Fruit fly (Drosophila melanogaster): ENCODE data around the gene AdoR.

Gene AdoR

DNA sequence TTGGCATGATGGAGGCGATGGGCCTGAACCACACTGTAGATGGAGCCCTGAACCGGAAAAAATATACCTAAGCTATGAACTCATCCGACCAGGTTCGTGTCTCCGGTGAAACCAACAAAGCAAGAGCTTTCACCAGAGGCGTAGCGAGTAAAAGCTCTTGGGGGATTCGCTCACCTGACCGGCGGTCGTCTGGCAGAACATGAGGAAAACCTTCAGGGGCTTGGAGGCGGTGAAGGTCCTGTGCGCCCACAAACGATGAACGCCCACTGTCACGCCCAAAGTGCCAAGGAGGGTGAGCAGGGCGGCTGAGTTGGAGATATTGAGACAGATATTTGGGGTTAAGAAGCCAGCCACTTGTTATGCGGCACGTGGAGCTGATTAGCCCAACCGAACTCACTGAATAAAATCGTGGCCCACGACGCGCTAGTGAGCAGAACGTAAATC lies 46.2 kb upstream of the AdoR start (continued):
- TF ChIP-seq CG7839 (tag; optimal IDR thresholded peaks at IDR 0.05) (peak; percentile 35), Fer1 (GFP tag; optimal IDR thresholded peaks at IDR 0.05) (peak; percentile 71), grau (tag; optimal IDR thresholded peaks at IDR 0.05) (peak; percentile 55), zen (tag; optimal IDR thresholded peaks at IDR 0.05) (no peak), seq (GFP tag; IDR thresholded peaks at IDR 0.05) (peak; percentile 45; the same call in 1 of the 2 replicates), CG3847 (GFP tag; IDR thresholded peaks at IDR 0.05) (peak; percentile 63), D19A (tag; optimal IDR thresholded peaks at IDR 0.05) (no peak), CG10366 (GFP tag; IDR thresholded peaks at IDR 0.05) (peak; percentile 36; the same call in 1 of the 2 replicates), CG34224 (GFP tag; IDR thresholded peaks at IDR 0.05; ENCODE audit: partially characterized antibody) (no peak), chinmo (GFP tag; IDR thresholded peaks at IDR 0.05; ENCODE audit: partially characterized antibody) (peak; percentile 31; the same call in 1 of the 4 replicates), CG33213 (GFP tag; optimal IDR thresholded peaks at IDR 0.05) (peak; percentile 6), dmrt11E (tag; optimal IDR thresholded peaks at IDR 0.05) (no peak), Mad (GFP tag; optimal IDR thresholded peaks at IDR 0.05) (peak; percentile 10), crol (GFP tag; IDR thresholded peaks at IDR 0.05) (no peak), CG15514 (GFP tag; optimal IDR thresholded peaks at IDR 0.05) (peak; percentile 84), ATbp (GFP tag; optimal IDR thresholded peaks at IDR 0.05) (peak; percentile 14), CG34422 (GFP tag; IDR thresholded peaks at IDR 0.05) (peak; percentile 59; the same call in 2 of the 3 replicates), Blimp-1 (GFP tag; optimal IDR thresholded peaks at IDR 0.05) (peak; percentile 29), odd (GFP tag; optimal IDR thresholded peaks at IDR 0.05) (no peak), Aef1 (GFP tag; IDR thresholded peaks at IDR 0.05) (no peak), Spps (tag; optimal IDR thresholded peaks at IDR 0.05) (no peak), CG2889 (GFP tag; IDR thresholded peaks at IDR 0.05) (0 out of 3 replicates have a peak, but pooled peaks have one; percentile 4), Ets65A (GFP tag) (no peak), Xbp1 (GFP tag; optimal IDR thresholded peaks at IDR 0.05) (peak; percentile 62), ato (GFP tag; IDR thresholded peaks at IDR 0.05; ENCODE audit: partially characterized antibody) (0 out of 2 replicates have a peak, but pooled peaks have one; percentile 10), yki (optimal IDR thresholded peaks at IDR 0.05) (no peak), trem (tag; optimal IDR thresholded peaks at IDR 0.05) (no peak), CG8478 (optimal IDR thresholded peaks at IDR 0.05) (no peak), bab2 (GFP tag; optimal IDR thresholded peaks at IDR 0.05) (no peak), CG2678 (tag; optimal IDR thresholded peaks at IDR 0.05) (peak; percentile 59), slbo (GFP tag; IDR thresholded peaks at IDR 0.05) (peak; percentile 83), Antp (GFP tag; optimal IDR thresholded peaks at IDR 0.05) (peak; percentile 47), CG18619 (GFP tag; optimal IDR thresholded peaks at IDR 0.05) (no peak), CG12071 (GFP tag; optimal IDR thresholded peaks at IDR 0.05) (peak; percentile 35), da (GFP tag; optimal IDR thresholded peaks at IDR 0.05) (no peak), lmd (GFP tag; IDR thresholded peaks at IDR 0.05) (peak; percentile 72), shn (GFP tag; optimal IDR thresholded peaks at IDR 0.05) (peak; percentile 22), Oaz (GFP tag; IDR thresholded peaks at IDR 0.05) (0 out of 2 replicates have a peak, but pooled peaks have one; percentile 14), CG42726 (GFP tag; IDR thresholded peaks at IDR 0.05; ENCODE audit: partially characterized antibody) (no peak), esg (GFP tag; conservative IDR thresholded peaks at IDR 0.05) (no peak), CG10267 (tag; optimal IDR thresholded peaks at IDR 0.05) (no peak), CG12236 (GFP tag; optimal IDR thresholded peaks at IDR 0.05) (no peak), CG13775 (GFP tag; optimal IDR thresholded peaks at IDR 0.05) (no peak), CG8281 (tag; optimal IDR thresholded peaks at IDR 0.05) (no peak), CG11247 (GFP tag; IDR thresholded peaks at IDR 0.05) (peak; percentile 54; the same call in 1 of the 2 replicates), CG1024 (GFP tag; IDR thresholded peaks at IDR 0.05) (no peak), Ravus (GFP tag; IDR thresholded peaks at IDR 0.05) (no peak), Hr3 (GFP tag; optimal IDR thresholded peaks at IDR 0.05) (no peak), ems (GFP tag; optimal IDR thresholded peaks at IDR 0.05) (peak; percentile 31), amos (GFP tag; IDR thresholded peaks at IDR 0.05; ENCODE audit: partially characterized antibody) (no peak; the same call in 1 of the 2 replicates), D19B (GFP tag; optimal IDR thresholded peaks at IDR 0.05) (no peak)

Measured in whole organism, embryonic.